Fruit fly (Drosophila melanogaster) whole organism, embryonic: ENCODE data around the gene Gbeta76C.

Experiments
- BEAF-32 ChIP-seq: fragments of 200-800 bp; sonication (Bioruptor generic); optimal IDR thresholded peaks from 3 replicates; lab custom pipeline; 2017; ENCODE audit warnings: missing biosample characterization, missing genetic modification characterization, mild to moderate bottlenecking, moderate library complexity, missing genetic modification reagents
- Bdp1 ChIP-seq: fragments of 200-800 bp; sonication (Bioruptor generic); optimal IDR thresholded peaks from 3 replicates; lab custom pipeline; 2016; ENCODE audit warnings: missing biosample characterization, missing genetic modification characterization
- Bteb2 ChIP-seq: fragments of 200-800 bp; sonication (Bioruptor generic); optimal IDR thresholded peaks from 2 replicates; lab custom pipeline; 2016; ENCODE audit warnings: missing biosample characterization, missing genetic modification characterization
- CG10654 ChIP-seq: fragments of 200-800 bp; sonication (Bioruptor generic); optimal IDR thresholded peaks from 2 replicates; lab custom pipeline; 2016; ENCODE audit warnings: missing biosample characterization, missing genetic modification characterization
- CG12104 ChIP-seq: fragments of 200-800 bp; sonication (Bioruptor generic); optimal IDR thresholded peaks from 3 replicates; lab custom pipeline; 2016; ENCODE audit warnings: missing biosample characterization, missing genetic modification characterization
- CG17912 ChIP-seq: fragments of 200-800 bp; sonication (Bioruptor generic); optimal IDR thresholded peaks from 2 replicates; lab custom pipeline; 2018; ENCODE audit warnings: missing biosample characterization, mild to moderate bottlenecking, missing genetic modification characterization
- CG18599 ChIP-seq: fragments of 200-800 bp; sonication (Bioruptor generic); optimal IDR thresholded peaks from 3 replicates; lab custom pipeline; 2017; ENCODE audit warnings: missing biosample characterization, missing genetic modification characterization, mild to moderate bottlenecking, moderate library complexity, missing genetic modification reagents
- CG18764 ChIP-seq: fragments of 200-800 bp; sonication (Bioruptor generic); optimal IDR thresholded peaks from 3 replicates; lab custom pipeline; 2016; ENCODE audit warnings: missing biosample characterization, missing genetic modification characterization
- CG2875 ChIP-seq: fragments of 200-800 bp; sonication (Bioruptor generic); optimal IDR thresholded peaks from 2 replicates; lab custom pipeline; 2017; ENCODE audit warnings: missing biosample characterization, mild to moderate bottlenecking, missing genetic modification characterization, missing genetic modification reagents
- CG33213 ChIP-seq: fragments of 200-800 bp; sonication (Bioruptor generic); optimal IDR thresholded peaks from 3 replicates; lab custom pipeline; 2016; ENCODE audit warnings: missing biosample characterization, missing genetic modification characterization
- CG42726 ChIP-seq: fragments of 200-800 bp; sonication (Bioruptor generic); IDR thresholded peaks from 2 replicates; pipeline ENCODE4 v1.3.6; 2022; ENCODE audit warnings: missing biosample characterization, missing genetic modification characterization; ENCODE audit not compliant: partially characterized antibody
- CG4820 ChIP-seq: fragments of 200-800 bp; sonication (Bioruptor generic); optimal IDR thresholded peaks from 3 replicates; lab custom pipeline; 2016; ENCODE audit warnings: missing biosample characterization, missing genetic modification characterization
- CG5245 ChIP-seq: fragments of 200-800 bp; sonication (Bioruptor generic); optimal IDR thresholded peaks from 3 replicates; lab custom pipeline; 2016; ENCODE audit warnings: missing biosample characterization, missing genetic modification characterization
- CG6683 ChIP-seq: fragments of 200-800 bp; sonication (Bioruptor generic); optimal IDR thresholded peaks from 2 replicates; lab custom pipeline; 2017; ENCODE audit warnings: missing biosample characterization, mild to moderate bottlenecking, missing genetic modification characterization, missing genetic modification reagents
- CG6689 ChIP-seq: fragments of 200-800 bp; sonication (Bioruptor generic); IDR thresholded peaks from 2 replicates; pipeline ENCODE4 v1.3.6; 2022; ENCODE audit warnings: missing biosample characterization, missing genetic modification characterization
- CG6791 ChIP-seq: fragments of 200-800 bp; sonication (Bioruptor generic); IDR thresholded peaks from 3 replicates; pipeline ENCODE4 v1.3.6; 2022; ENCODE audit warnings: missing biosample characterization, missing genetic modification characterization; ENCODE audit not compliant: partially characterized antibody
- CG6813 ChIP-seq: fragments of 200-800 bp; sonication (Bioruptor generic); optimal IDR thresholded peaks from 2 replicates; lab custom pipeline; 2017; ENCODE audit warnings: missing biosample characterization, missing genetic modification characterization, mild to moderate bottlenecking, moderate library complexity, missing genetic modification reagents
- CG6854 ChIP-seq: fragments of 200-800 bp; sonication (Bioruptor generic); optimal IDR thresholded peaks from 3 replicates; lab custom pipeline; 2017; ENCODE audit warnings: missing biosample characterization, mild to moderate bottlenecking, missing genetic modification characterization
- CG7987 ChIP-seq: fragments of 200-800 bp; sonication (Bioruptor generic); optimal IDR thresholded peaks from 2 replicates; lab custom pipeline; 2018; ENCODE audit warnings: missing biosample characterization, mild to moderate bottlenecking, missing genetic modification characterization, moderate library complexity
- CG8388 ChIP-seq: fragments of 200-800 bp; sonication (Bioruptor generic); optimal IDR thresholded peaks from 2 replicates; lab custom pipeline; 2019; ENCODE audit warnings: missing biosample characterization, mild to moderate bottlenecking, missing genetic modification characterization, moderate library complexity
- CG9215 ChIP-seq: fragments of 200-800 bp; sonication (Bioruptor generic); IDR thresholded peaks from 2 replicates; pipeline ENCODE4 v1.3.6; 2022; ENCODE audit warnings: missing biosample characterization, missing genetic modification characterization
- CkIIα-i1 ChIP-seq: fragments of 200-800 bp; sonication (Bioruptor generic); IDR thresholded peaks from 2 replicates; pipeline ENCODE4 v1.3.6; 2022; ENCODE audit warnings: missing biosample characterization, missing genetic modification characterization
- Drgx ChIP-seq: fragments of 200-800 bp; sonication (Bioruptor generic); IDR thresholded peaks from 2 replicates; pipeline ENCODE4 v1.3.6; 2022; ENCODE audit warnings: missing biosample characterization, missing genetic modification characterization
- Elba2 ChIP-seq: fragments of 200-800 bp; sonication (Bioruptor generic); optimal IDR thresholded peaks from 3 replicates; lab custom pipeline; 2016; ENCODE audit warnings: missing biosample characterization, missing genetic modification characterization
- NK7.1 ChIP-seq: fragments of 200-800 bp; sonication (Bioruptor generic); optimal IDR thresholded peaks from 3 replicates; lab custom pipeline; 2016; ENCODE audit warnings: missing biosample characterization, missing genetic modification characterization
- Nf-YB ChIP-seq: fragments of 200-800 bp; sonication (Bioruptor generic); optimal IDR thresholded peaks from 3 replicates; lab custom pipeline; 2019; ENCODE audit warnings: missing biosample characterization, mild to moderate bottlenecking, missing genetic modification characterization, moderate library complexity
- Oaz ChIP-seq: fragments of 200-800 bp; sonication (Bioruptor generic); IDR thresholded peaks from 2 replicates; pipeline ENCODE4 v1.3.6; 2022; ENCODE audit warnings: missing biosample characterization, missing genetic modification characterization
- Ptx1 ChIP-seq: fragments of 200-800 bp; sonication (Bioruptor generic); IDR thresholded peaks from 2 replicates; pipeline ENCODE4 v1.3.6; 2022; ENCODE audit warnings: missing biosample characterization, missing genetic modification characterization
- TFAM ChIP-seq: fragments of 200-800 bp; sonication (Bioruptor generic); optimal IDR thresholded peaks from 2 replicates; lab custom pipeline; 2017; ENCODE audit warnings: missing biosample characterization, missing genetic modification characterization, inconsistent platforms
- al ChIP-seq: fragments of 200-800 bp; sonication (Bioruptor generic); IDR thresholded peaks from 2 replicates; pipeline ENCODE4 v1.3.6; 2022; ENCODE audit warnings: missing biosample characterization, missing genetic modification characterization
- aop ChIP-seq: fragments of 200-800 bp; sonication (Bioruptor generic); IDR thresholded peaks from 2 replicates; pipeline ENCODE4 v1.3.6; 2022; ENCODE audit warnings: missing biosample characterization, missing genetic modification characterization
- bigmax ChIP-seq: fragments of 200-800 bp; sonication (Bioruptor generic); optimal IDR thresholded peaks from 2 replicates; lab custom pipeline; 2018; ENCODE audit warnings: missing biosample characterization, mild to moderate bottlenecking, missing genetic modification characterization
- btn ChIP-seq: fragments of 200-800 bp; sonication (Bioruptor generic); optimal IDR thresholded peaks from 2 replicates; lab custom pipeline; 2016; ENCODE audit warnings: missing biosample characterization, missing genetic modification characterization
- caup ChIP-seq: fragments of 200-800 bp; sonication (Bioruptor generic); optimal IDR thresholded peaks from 3 replicates; lab custom pipeline; 2017; ENCODE audit warnings: missing biosample characterization, mild to moderate bottlenecking, missing genetic modification characterization, moderate library complexity; ENCODE audit not compliant: severe bottlenecking
- crc ChIP-seq: fragments of 200-800 bp; sonication (Bioruptor generic); optimal IDR thresholded peaks from 2 replicates; lab custom pipeline; 2016; ENCODE audit warnings: missing biosample characterization, missing genetic modification characterization
- croc ChIP-seq: fragments of 200-800 bp; sonication (Bioruptor generic); conservative IDR thresholded peaks from 3 replicates; pipeline ENCODE4 v1.3.6; 2022; ENCODE audit warnings: missing biosample characterization, missing genetic modification characterization
- dysf ChIP-seq: fragments of 200-800 bp; sonication (Bioruptor generic); IDR thresholded peaks from 3 replicates; pipeline ENCODE4 v1.3.6; 2022; ENCODE audit warnings: missing biosample characterization, missing genetic modification characterization
- gt ChIP-seq: fragments of 200-800 bp; sonication (Bioruptor generic); IDR thresholded peaks from 2 replicates; pipeline ENCODE4 v1.3.6; 2022; ENCODE audit warnings: missing biosample characterization, missing genetic modification characterization
- her ChIP-seq: fragments of 200-800 bp; sonication (Bioruptor generic); optimal IDR thresholded peaks from 2 replicates; lab custom pipeline; 2016; ENCODE audit warnings: missing biosample characterization, missing genetic modification characterization
- hth ChIP-seq: fragments of >200 bp; optimal IDR thresholded peaks from 2 replicates; lab custom pipeline; 2017; ENCODE audit warnings: inconsistent platforms
- ken ChIP-seq: fragments of 200-800 bp; sonication (Bioruptor generic); IDR thresholded peaks from 3 replicates; pipeline ENCODE4 v1.3.6; 2022; ENCODE audit warnings: missing biosample characterization, missing genetic modification characterization
- kni ChIP-seq: fragments of 200-800 bp; sonication (Bioruptor generic); optimal IDR thresholded peaks from 3 replicates; lab custom pipeline; 2017; ENCODE audit warnings: mild to moderate bottlenecking, missing biosample characterization, missing genetic modification reagents, missing genetic modification characterization
- maf-S ChIP-seq: fragments of 200-800 bp; sonication (Bioruptor generic); optimal IDR thresholded peaks from 2 replicates; lab custom pipeline; 2016; ENCODE audit warnings: missing biosample characterization, missing genetic modification characterization
- pho ChIP-seq: fragments of 200-800 bp; sonication (Bioruptor generic); optimal IDR thresholded peaks from 2 replicates; lab custom pipeline; 2016; ENCODE audit warnings: missing biosample characterization, missing genetic modification characterization
- ssp ChIP-seq: fragments of 200-800 bp; sonication (Bioruptor generic); IDR thresholded peaks from 2 replicates; pipeline ENCODE4 v1.3.6; 2022; ENCODE audit warnings: missing biosample characterization, missing genetic modification characterization
- tll ChIP-seq, 2 experiments: fragments of 200-800 bp in 1 of 2; fragments of >200 bp in 1 of 2; sonication (Bioruptor generic) in 1 of 2; optimal IDR thresholded peaks; 2 replicates each; lab custom pipeline; 2017 to 2019; ENCODE audit warnings: missing biosample characterization in 2 of 2, missing genetic modification characterization in 2 of 2, mild to moderate bottlenecking in 1 of 2, moderate library complexity in 1 of 2
- toy ChIP-seq: fragments of 200-800 bp; sonication (Bioruptor generic); IDR thresholded peaks from 2 replicates; pipeline ENCODE4 v1.3.6; 2022; ENCODE audit warnings: missing biosample characterization, missing genetic modification characterization
- ttk ChIP-seq: fragments of 200-800 bp; sonication (Bioruptor generic); IDR thresholded peaks from 2 replicates; pipeline ENCODE4 v2.1.2; 2022; ENCODE audit warnings: missing biosample characterization, missing genetic modification characterization
- vvl ChIP-seq: fragments of 200-800 bp; sonication (Bioruptor generic); IDR thresholded peaks from 2 replicates; pipeline ENCODE4 v1.3.6; 2022; ENCODE audit warnings: missing biosample characterization, missing genetic modification characterization
- wek ChIP-seq: fragments of 200-800 bp; sonication (Bioruptor generic); optimal IDR thresholded peaks from 3 replicates; lab custom pipeline; 2018; ENCODE audit warnings: missing biosample characterization, mild to moderate bottlenecking, missing genetic modification characterization, moderate library complexity
- zen2 ChIP-seq: fragments of 200-800 bp; sonication (Bioruptor generic); IDR thresholded peaks from 3 replicates; pipeline ENCODE4 v1.3.6; 2022; ENCODE audit warnings: missing biosample characterization, missing genetic modification characterization; ENCODE audit not compliant: partially characterized antibody
- zf30C ChIP-seq: fragments of 200-800 bp; sonication (Bioruptor generic); optimal IDR thresholded peaks from 3 replicates; lab custom pipeline; 2018; ENCODE audit warnings: missing biosample characterization, mild to moderate bottlenecking, missing genetic modification characterization

The Gbeta76C gene

dm6 chr3L:19674317-19674716 is 13.1 kb upstream of the Gbeta76C start (continued):
- TF ChIP-seq al (GFP tag; lab: Robert Waterston, UW) (no peak), wek (GFP tag; lab: Kevin White, UChicago) (no peak), TFAM (GFP tag; lab: Kevin White, UChicago) (no peak), CG18599 (no peak), Oaz (GFP tag; lab: Robert Waterston, UW) (no peak), CG6813 (GFP tag; lab: Kevin White, UChicago) (no peak), crc (GFP tag; lab: Kevin White, UChicago) (no peak), her (GFP tag; lab: Kevin White, UChicago) (no peak), CG42726 (GFP tag; lab: Robert Waterston, UW) (no peak), CkIIα-i1 (GFP tag; lab: Robert Waterston, UW) (no peak), NK7.1 (GFP tag; lab: Kevin White, UChicago) (no peak), caup (no peak), Nf-YB (no peak), vvl (GFP tag; lab: Robert Waterston, UW) (peak; percentile 67), CG12104 (GFP tag; lab: Kevin White, UChicago) (no peak), ssp (no peak), CG10654 (GFP tag; lab: Kevin White, UChicago) (peak; percentile 34), hth (lab: Kevin White, UChicago) (no peak), CG9215 (no peak), btn (GFP tag; lab: Kevin White, UChicago) (no peak), CG18764 (no peak), Drgx (peak; percentile 55), CG17912 (GFP tag; lab: Kevin White, UChicago) (no peak), zf30C (no peak), CG6683 (no peak), CG8388 (GFP tag; lab: Kevin White, UChicago) (peak; percentile 51), CG33213 (GFP tag; lab: Kevin White, UChicago) (no peak), zen2 (GFP tag; lab: Robert Waterston, UW) (no peak), toy (GFP tag; lab: Robert Waterston, UW) (no peak), tll (GFP tag; optimal IDR thresholded peaks at IDR 0.05; lab: Kevin White, UChicago) (no peak), CG6854 (GFP tag; lab: Kevin White, UChicago) (no peak), kni (GFP tag; lab: Kevin White, UChicago) (no peak), CG2875 (no peak), CG5245 (GFP tag; lab: Kevin White, UChicago) (peak; percentile 14), CG6689 (no peak), aop (GFP tag; lab: Robert Waterston, UW) (no peak), CG7987 (GFP tag; lab: Kevin White, UChicago) (no peak), croc (GFP tag; lab: Robert Waterston, UW) (peak; percentile 26; the same call in 1 of the 3 replicates), Bteb2 (no peak), gt (GFP tag; lab: Robert Waterston, UW) (no peak), BEAF-32 (GFP tag; lab: Kevin White, UChicago) (no peak), Ptx1 (GFP tag; lab: Robert Waterston, UW) (peak; percentile 33; the same call in 1 of the 2 replicates), bigmax (GFP tag; lab: Kevin White, UChicago) (no peak), dysf (GFP tag; lab: Robert Waterston, UW) (no peak), CG6791 (no peak), maf-S (GFP tag; lab: Kevin White, UChicago) (no peak), ken (GFP tag; lab: Robert Waterston, UW) (0 out of 3 replicates have a peak, but pooled peaks have one; percentile 41), Bdp1 (GFP tag; lab: Kevin White, UChicago) (no peak), pho (GFP tag; lab: Kevin White, UChicago) (no peak), ttk (GFP tag; lab: Robert Waterston, UW) (no peak), Elba2 (GFP tag; lab: Kevin White, UChicago) (no peak), CG4820 (GFP tag; lab: Kevin White, UChicago) (peak; percentile 22)
